Worm (Caenorhabditis elegans) whole organism, mixed stage, embryonic: ENCODE data around the gene T07F12.2.

Experiments
- bed-3 ChIP-seq: fragments of 200-800 bp; sonication (Bioruptor generic); optimal IDR thresholded peaks from 3 replicates; lab custom pipeline; 2018; ENCODE audit warnings: mild to moderate bottlenecking, missing genetic modification characterization, moderate library complexity, missing compliant biosample characterization
- blmp-1 ChIP-seq: fragments of 150-350 bp; optimal IDR thresholded peaks from 2 replicates; lab custom pipeline; 2014; ENCODE audit warnings: missing biosample characterization, missing genetic modification characterization
- ceh-39 ChIP-seq: fragments of 150-350 bp; optimal IDR thresholded peaks from 2 replicates; lab custom pipeline; 2014; ENCODE audit warnings: missing biosample characterization, missing genetic modification characterization
- ceh-43 ChIP-seq: fragments of 200-800 bp; sonication (Bioruptor generic); optimal IDR thresholded peaks from 2 replicates; lab custom pipeline; 2018; ENCODE audit warnings: mild to moderate bottlenecking, missing genetic modification characterization, moderate library complexity, missing compliant biosample characterization
- ceh-83 ChIP-seq: fragments of 200-800 bp; sonication (Bioruptor generic); optimal IDR thresholded peaks from 2 replicates; lab custom pipeline; 2018; ENCODE audit warnings: mild to moderate bottlenecking, missing genetic modification characterization, missing compliant biosample characterization
- ces-1 ChIP-seq: fragments of 150-350 bp; optimal IDR thresholded peaks from 2 replicates; lab custom pipeline; 2014; ENCODE audit warnings: missing biosample characterization, missing genetic modification reagents, missing genetic modification characterization
- cnd-1 ChIP-seq: fragments of 200-800 bp; sonication (Bioruptor generic); optimal IDR thresholded peaks from 2 replicates; lab custom pipeline; 2018; ENCODE audit warnings: mild to moderate bottlenecking, missing genetic modification characterization, missing compliant biosample characterization
- drap-1 ChIP-seq: fragments of 200-800 bp; sonication (Bioruptor generic); optimal IDR thresholded peaks from 3 replicates; lab custom pipeline; 2018; ENCODE audit warnings: mild to moderate bottlenecking, missing genetic modification characterization, missing compliant biosample characterization
- elt-3 ChIP-seq: fragments of 150-350 bp; optimal IDR thresholded peaks from 2 replicates; lab custom pipeline; 2014; ENCODE audit warnings: missing biosample characterization, missing genetic modification characterization
- lin-13 ChIP-seq: fragments of 150-350 bp; optimal IDR thresholded peaks from 2 replicates; lab custom pipeline; 2014; ENCODE audit warnings: missing biosample characterization, missing genetic modification characterization
- lsy-2 ChIP-seq: fragments of 150-350 bp; optimal IDR thresholded peaks from 2 replicates; lab custom pipeline; 2014; ENCODE audit warnings: missing biosample characterization, missing genetic modification characterization
- mab-5 ChIP-seq: fragments of 150-350 bp; optimal IDR thresholded peaks from 2 replicates; lab custom pipeline; 2014; ENCODE audit warnings: missing biosample characterization, missing genetic modification characterization
- mls-2 ChIP-seq: sonication (generic microtip); optimal IDR thresholded peaks from 2 replicates; lab custom pipeline; 2016; ENCODE audit warnings: mild to moderate bottlenecking, missing genetic modification characterization, moderate library complexity, missing compliant biosample characterization
- nhr-2 ChIP-seq: fragments of 150-350 bp; optimal IDR thresholded peaks from 2 replicates; lab custom pipeline; 2014; ENCODE audit warnings: missing biosample characterization, missing genetic modification characterization
- sem-2 ChIP-seq: fragments of 200-800 bp; sonication (Bioruptor generic); optimal IDR thresholded peaks from 2 replicates; lab custom pipeline; 2018; ENCODE audit warnings: mild to moderate bottlenecking, missing genetic modification characterization, missing compliant biosample characterization
- snpc-4 ChIP-seq: fragments of 150-350 bp; optimal IDR thresholded peaks from 2 replicates; lab custom pipeline; 2014; ENCODE audit warnings: missing biosample characterization, missing genetic modification characterization
- sptf-1 ChIP-seq: sonication (generic microtip); optimal IDR thresholded peaks from 2 replicates; lab custom pipeline; 2017; ENCODE audit warnings: mild to moderate bottlenecking, missing genetic modification characterization, moderate library complexity, missing compliant biosample characterization
- tbx-8 ChIP-seq: fragments of 200-800 bp; sonication (Bioruptor generic); optimal IDR thresholded peaks from 2 replicates; lab custom pipeline; 2018; ENCODE audit warnings: mild to moderate bottlenecking, missing genetic modification characterization, moderate library complexity, missing compliant biosample characterization
- unc-120 ChIP-seq: sonication (generic microtip); optimal IDR thresholded peaks from 2 replicates; lab custom pipeline; 2017; ENCODE audit warnings: missing genetic modification characterization, missing compliant biosample characterization; ENCODE audit not compliant: poor library complexity, severe bottlenecking
- unc-39 ChIP-seq: fragments of 150-350 bp; optimal IDR thresholded peaks from 2 replicates; lab custom pipeline; 2014; ENCODE audit warnings: missing biosample characterization, missing genetic modification characterization
- zip-8 ChIP-seq: fragments of 150-350 bp; optimal IDR thresholded peaks from 2 replicates; lab custom pipeline; 2014; ENCODE audit warnings: missing biosample characterization, missing genetic modification characterization
- ztf-11 ChIP-seq: fragments of 150-350 bp; optimal IDR thresholded peaks from 2 replicates; lab custom pipeline; 2014; ENCODE audit warnings: missing biosample characterization, missing genetic modification characterization

The T07F12.2 gene

ce11 chrX:4929657-4930056 lies 39.6 kb downstream of the T07F12.2 start, which contains the start of gene mct-4:
Gene mct-4 (minus strand): TSS chrX:4929757.
- TF ChIP-seq unc-120 (tag; lab: Kevin White, UChicago): no peak
- TF ChIP-seq tbx-8 (GFP tag; lab: Kevin White, UChicago): no peak
- no peak for TF ChIP-seq lin-13 (tag; lab: Kevin White, UChicago)
- TF ChIP-seq bed-3 (GFP tag; lab: Kevin White, UChicago): no peak
- TF ChIP-seq sptf-1 (tag; lab: Kevin White, UChicago): no peak
- TF ChIP-seq lsy-2 (tag; lab: Kevin White, UChicago): no peak
- no peak for TF ChIP-seq mls-2
- no peak for TF ChIP-seq drap-1 (GFP tag; lab: Kevin White, UChicago)
- TF ChIP-seq mab-5 (tag; lab: Kevin White, UChicago): no peak

- peak; percentile 78 for TF ChIP-seq ces-1 (GFP tag; lab: Kevin White, UChicago)
- TF ChIP-seq sptf-1 (tag; lab: Kevin White, UChicago): no peak
Measured at ce11 chrX:4932023-4932422, 42.0 kb downstream of the T07F12.2 start.

DNA sequence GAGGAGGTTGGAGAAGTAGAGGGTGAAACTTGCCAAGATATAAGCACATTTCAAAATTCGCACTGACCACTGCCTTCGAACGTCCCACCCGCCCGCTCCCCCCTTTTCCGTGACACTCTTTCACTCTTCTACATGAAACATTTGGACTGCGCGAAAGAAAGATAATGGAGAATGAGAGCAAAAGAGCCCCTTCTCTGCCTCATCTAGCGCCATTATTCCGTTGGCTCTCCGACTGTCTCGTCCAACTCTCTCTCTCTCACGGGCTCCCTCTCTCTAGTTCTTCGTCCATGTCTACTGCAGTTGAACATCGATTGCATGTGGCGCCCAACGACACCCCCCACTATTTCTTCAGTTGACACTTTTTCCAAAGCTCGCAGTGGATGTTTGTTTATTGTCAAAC lies 42.9 kb downstream of the T07F12.2 start:
- peak; percentile 56 for TF ChIP-seq ces-1 (GFP tag; lab: Kevin White, UChicago)
- no peak for TF ChIP-seq ceh-83 (GFP tag; lab: Kevin White, UChicago)
- no peak for TF ChIP-seq drap-1 (GFP tag; lab: Kevin White, UChicago)
- no peak for TF ChIP-seq mab-5 (tag; lab: Kevin White, UChicago)
- no peak for TF ChIP-seq unc-39 (tag; lab: Kevin White, UChicago)

DNA sequence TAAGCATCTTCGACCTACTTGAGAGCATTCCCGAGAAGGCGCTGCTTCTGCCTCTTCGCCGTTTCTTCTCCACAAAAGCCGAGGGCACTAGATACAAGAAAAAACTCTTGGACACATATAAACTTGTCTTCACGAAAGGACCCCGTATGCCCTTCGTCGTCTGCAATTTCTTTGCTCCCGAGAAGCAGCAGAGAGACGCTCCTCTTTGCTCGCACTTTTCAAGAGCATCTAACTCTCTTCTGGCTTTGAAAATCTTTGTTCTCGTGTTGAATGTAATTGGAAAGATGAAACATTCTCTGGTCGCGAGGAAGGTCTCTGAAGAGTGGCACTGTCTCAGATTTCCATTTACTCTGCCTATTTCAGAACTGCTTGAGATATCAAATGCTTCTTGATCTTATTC lies 48.9 kb downstream of the T07F12.2 start:
- TF ChIP-seq ceh-43 (GFP tag; lab: Kevin White, UChicago) (no peak), snpc-4 (no peak), sptf-1 (tag; lab: Kevin White, UChicago) (no peak), nhr-2 (tag; lab: Kevin White, UChicago) (no peak), unc-120 (tag; lab: Kevin White, UChicago) (no peak), bed-3 (GFP tag; lab: Kevin White, UChicago) (no peak), zip-8 (tag; lab: Kevin White, UChicago) (no peak), elt-3 (tag; lab: Kevin White, UChicago) (no peak), ztf-11 (tag; lab: Kevin White, UChicago) (no peak), blmp-1 (tag; lab: Kevin White, UChicago) (no peak), sem-2 (GFP tag; lab: Kevin White, UChicago) (no peak), ceh-39 (no peak), drap-1 (GFP tag; lab: Kevin White, UChicago) (no peak), cnd-1 (no peak), ces-1 (GFP tag; lab: Kevin White, UChicago) (no peak)
